Fruit fly (Drosophila melanogaster): ENCODE results near the gene CG3652.

dm6 chr2L:4382522-4382921 is 11.2 kb downstream of the CG3652 start, which contains the start of gene CG17612:
- no peak for TF ChIP-seq toe (GFP tag; optimal IDR thresholded peaks at IDR 0.05)
- no peak for TF ChIP-seq Crg-1 (GFP tag; optimal IDR thresholded peaks at IDR 0.05)
- TF ChIP-seq CG1620 (GFP tag; optimal IDR thresholded peaks at IDR 0.05): no peak
- TF ChIP-seq CG5204 (GFP tag; optimal IDR thresholded peaks at IDR 0.05): no peak
- no peak for TF ChIP-seq CG7101 (tag; optimal IDR thresholded peaks at IDR 0.05)
- no peak for TF ChIP-seq Clk (GFP tag; optimal IDR thresholded peaks at IDR 0.05)
- no peak for TF ChIP-seq cic (GFP tag; optimal IDR thresholded peaks at IDR 0.05)
- no peak for TF ChIP-seq pad (GFP tag; optimal IDR thresholded peaks at IDR 0.05)
- no peak for TF ChIP-seq CG11617 (GFP tag; optimal IDR thresholded peaks at IDR 0.05)
- TF ChIP-seq CG33017 (tag; optimal IDR thresholded peaks at IDR 0.05): no peak
- TF ChIP-seq kay (GFP tag; ENCODE audit: borderline replicate concordance): no peak
- TF ChIP-seq tj (GFP tag; optimal IDR thresholded peaks at IDR 0.05): no peak
